Worm (Caenorhabditis elegans): Measurements from ENCODE around the gene C48B4.8.

C48B4.8 gene

DNA sequence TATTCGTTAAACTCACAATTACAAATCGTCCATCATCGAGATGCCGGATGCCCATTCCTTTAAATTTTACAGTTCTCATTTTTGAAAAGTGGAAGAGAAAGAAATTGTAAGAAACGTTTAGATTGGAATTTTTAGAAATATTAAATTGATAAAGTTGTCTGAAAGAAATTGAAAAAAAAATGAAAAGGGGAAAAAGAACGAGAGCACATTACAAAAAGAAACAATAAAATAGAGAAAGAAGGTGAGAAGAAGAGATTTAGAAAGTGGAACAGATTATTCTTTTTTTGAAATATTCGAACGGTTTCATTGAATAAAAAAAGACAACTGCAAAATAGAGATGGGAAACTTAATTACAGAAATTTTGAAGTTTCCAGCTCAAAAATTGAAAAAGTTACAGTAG is at the start of gene C48B4.8:
TSS of gene C48B4.8 (minus strand) at position 101 of the 400 bp plus-strand sequence.
- no peak for TF ChIP-seq mep-1 (tag; optimal IDR thresholded peaks at IDR 0.05)
- no peak for TF ChIP-seq nhr-28 (tag; optimal IDR thresholded peaks at IDR 0.05)
- no peak for TF ChIP-seq ztf-11 (tag; optimal IDR thresholded peaks at IDR 0.05)
- no peak for TF ChIP-seq pha-4 (tag; optimal IDR thresholded peaks at IDR 0.05)
- TF ChIP-seq M03D4.4 (tag; optimal IDR thresholded peaks at IDR 0.05) = no peak
- TF ChIP-seq ceh-43 (GFP tag; optimal IDR thresholded peaks at IDR 0.05) = no peak
- TF ChIP-seq hlh-1 (tag; optimal IDR thresholded peaks at IDR 0.05) = no peak
- TF ChIP-seq drap-1 (GFP tag; optimal IDR thresholded peaks at IDR 0.05) = no peak
- TF ChIP-seq ceh-39 (tag; optimal IDR thresholded peaks at IDR 0.05) = no peak
- TF ChIP-seq mls-2 (tag; optimal IDR thresholded peaks at IDR 0.05) = no peak
- TF ChIP-seq cnd-1 (tag; optimal IDR thresholded peaks at IDR 0.05) = no peak
- TF ChIP-seq snpc-4 (tag; optimal IDR thresholded peaks at IDR 0.05) = no peak
- no peak for TF ChIP-seq flh-1 (GFP tag; optimal IDR thresholded peaks at IDR 0.05)
- no peak for TF ChIP-seq nhr-237 (tag; optimal IDR thresholded peaks at IDR 0.05)
- no peak for TF ChIP-seq zip-8 (tag; optimal IDR thresholded peaks at IDR 0.05)
- TF ChIP-seq bed-3 (GFP tag; optimal IDR thresholded peaks at IDR 0.05) = no peak
- TF ChIP-seq nhr-76 (tag; optimal IDR thresholded peaks at IDR 0.05) = no peak
- no peak for TF ChIP-seq mab-5 (tag; optimal IDR thresholded peaks at IDR 0.05)
- no peak for TF ChIP-seq sptf-1 (tag; optimal IDR thresholded peaks at IDR 0.05)

ce11 chrIII:9608650-9609049 is 47.6 kb upstream of the C48B4.8 start, which contains the start of gene clec-161:
clec-161 (minus strand) TSS chrIII:9608750.
- TF ChIP-seq lsy-2 (tag; optimal IDR thresholded peaks at IDR 0.05) (no peak), unc-120 (tag; optimal IDR thresholded peaks at IDR 0.05; ENCODE audit: poor library complexity, severe bottlenecking) (no peak), flh-1 (GFP tag; optimal IDR thresholded peaks at IDR 0.05) (no peak), drap-1 (GFP tag; optimal IDR thresholded peaks at IDR 0.05) (no peak)

ce11 chrIII:9600645-9601044 is 39.6 kb upstream of the C48B4.8 start, which contains the start of gene F58A4.2:
F58A4.2 (minus strand) TSS chrIII:9600745.
- TF ChIP-seq nhr-12 (tag; optimal IDR thresholded peaks at IDR 0.05) = no peak
- TF ChIP-seq lin-13 (tag; optimal IDR thresholded peaks at IDR 0.05) = no peak
- TF ChIP-seq M03D4.4 (tag; optimal IDR thresholded peaks at IDR 0.05) = no peak

DNA sequence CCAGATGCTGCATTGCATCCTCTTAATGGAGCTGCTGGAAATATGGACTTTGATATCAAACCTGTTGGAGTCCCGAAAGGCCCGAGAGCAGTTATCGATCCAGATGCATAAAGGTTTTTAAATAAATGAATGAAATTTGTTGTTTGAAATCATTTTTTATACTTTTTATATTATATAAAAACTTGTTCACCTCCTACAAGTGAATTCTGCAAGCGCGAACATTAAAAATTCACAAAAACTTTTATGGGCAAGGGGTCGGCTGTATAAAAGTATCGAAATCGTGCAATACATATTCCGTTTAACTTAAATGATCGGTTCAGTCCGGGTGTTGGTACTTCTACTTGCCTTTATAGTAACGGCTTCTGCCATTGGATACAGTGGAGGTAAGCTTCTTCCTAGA is 37.1 kb upstream of the C48B4.8 start, which contains the start of gene F58A4.1:
TSS of gene F58A4.1 (plus strand) at position 301 of the 400 bp plus-strand sequence.
- no peak for TF ChIP-seq sptf-1 (tag; optimal IDR thresholded peaks at IDR 0.05)
- no peak for TF ChIP-seq nhr-237 (tag; optimal IDR thresholded peaks at IDR 0.05)
- no peak for TF ChIP-seq M03D4.4 (tag; optimal IDR thresholded peaks at IDR 0.05)
- no peak for TF ChIP-seq ztf-11 (tag; optimal IDR thresholded peaks at IDR 0.05)
- TF ChIP-seq nhr-28 (tag; optimal IDR thresholded peaks at IDR 0.05) = no peak
- TF ChIP-seq pha-4 (tag; optimal IDR thresholded peaks at IDR 0.05) = no peak
- TF ChIP-seq unc-120 (tag; optimal IDR thresholded peaks at IDR 0.05; ENCODE audit: poor library complexity, severe bottlenecking) = no peak
- no peak for TF ChIP-seq nhr-2 (tag; optimal IDR thresholded peaks at IDR 0.05)
- TF ChIP-seq unc-62 (GFP tag; optimal IDR thresholded peaks at IDR 0.05) = no peak
- TF ChIP-seq blmp-1 (tag; optimal IDR thresholded peaks at IDR 0.05) = no peak
- no peak for TF ChIP-seq bed-3 (GFP tag; optimal IDR thresholded peaks at IDR 0.05)
- TF ChIP-seq tbx-8 (GFP tag; optimal IDR thresholded peaks at IDR 0.05) = no peak
- no peak for TF ChIP-seq mep-1 (tag; optimal IDR thresholded peaks at IDR 0.05)
- TF ChIP-seq cnd-1 (tag; optimal IDR thresholded peaks at IDR 0.05) = no peak
- TF ChIP-seq mls-2 (tag; optimal IDR thresholded peaks at IDR 0.05) = no peak
- no peak for TF ChIP-seq sem-2 (GFP tag; optimal IDR thresholded peaks at IDR 0.05)
- no peak for TF ChIP-seq snpc-4 (tag; optimal IDR thresholded peaks at IDR 0.05)

ce11 chrIII:9597044-9597443 is 36.0 kb upstream of the C48B4.8 start, which contains the start of gene C48B4.12:
C48B4.12 (plus strand) TSS chrIII:9597344.
- TF ChIP-seq sptf-1 (tag; optimal IDR thresholded peaks at IDR 0.05) (no peak), pha-4 (tag; optimal IDR thresholded peaks at IDR 0.05) (no peak), bed-3 (GFP tag; optimal IDR thresholded peaks at IDR 0.05) (no peak), ceh-39 (tag; optimal IDR thresholded peaks at IDR 0.05) (no peak), nhr-28 (tag; optimal IDR thresholded peaks at IDR 0.05) (no peak)

ce11 chrIII:9595563-9595962 is 34.5 kb upstream of the C48B4.8 start, which contains the start of gene rom-2:
rom-2 (minus strand) TSS chrIII:9595663.
- TF ChIP-seq snpc-4 (tag; optimal IDR thresholded peaks at IDR 0.05) (no peak), sem-2 (GFP tag; optimal IDR thresholded peaks at IDR 0.05) (no peak), tbx-8 (GFP tag; optimal IDR thresholded peaks at IDR 0.05) (no peak), M03D4.4 (tag; optimal IDR thresholded peaks at IDR 0.05) (no peak), mls-2 (tag; optimal IDR thresholded peaks at IDR 0.05) (no peak), ceh-43 (GFP tag; optimal IDR thresholded peaks at IDR 0.05) (no peak), nhr-76 (tag; optimal IDR thresholded peaks at IDR 0.05) (no peak), sptf-1 (tag; optimal IDR thresholded peaks at IDR 0.05) (no peak), zip-8 (tag; optimal IDR thresholded peaks at IDR 0.05) (no peak), nhr-12 (tag; optimal IDR thresholded peaks at IDR 0.05) (no peak), drap-1 (GFP tag; optimal IDR thresholded peaks at IDR 0.05) (no peak)
